Fruit fly (Drosophila melanogaster): Measurements from ENCODE around the gene Ac76E.

Ac76E gene

dm6 chr3L:19914833-19915232 is 24.3 kb upstream of the Ac76E start, which contains the start of gene Rpn1:
Rpn1 (plus strand) TSS chr3L:19915051.
- TF ChIP-seq pan (optimal IDR thresholded peaks at IDR 0.05) (no peak), psq (optimal IDR thresholded peaks at IDR 0.05) (no peak), CG8478 (optimal IDR thresholded peaks at IDR 0.05) (no peak), usp (GFP tag; optimal IDR thresholded peaks at IDR 0.05) (no peak), EcR (GFP tag; optimal IDR thresholded peaks at IDR 0.05) (no peak), Dll (optimal IDR thresholded peaks at IDR 0.05) (no peak)

dm6 chr3L:19919981-19920380 is 19.1 kb upstream of the Ac76E start:
- TF ChIP-seq Dll (optimal IDR thresholded peaks at IDR 0.05) (no peak), psq (optimal IDR thresholded peaks at IDR 0.05) (no peak), CG8478 (optimal IDR thresholded peaks at IDR 0.05) (no peak), usp (GFP tag; optimal IDR thresholded peaks at IDR 0.05) (no peak), pan (optimal IDR thresholded peaks at IDR 0.05) (no peak), EcR (GFP tag; optimal IDR thresholded peaks at IDR 0.05) (no peak)

dm6 chr3L:19922833-19923745 is 16.0 kb upstream of the Ac76E start, which contains the start of gene Pfdn6:
Pfdn6 (plus strand) TSS chr3L:19923671.
- no peak for TF ChIP-seq pan (optimal IDR thresholded peaks at IDR 0.05)
- TF ChIP-seq Dll (optimal IDR thresholded peaks at IDR 0.05) = no peak
- TF ChIP-seq usp (GFP tag; optimal IDR thresholded peaks at IDR 0.05) = no peak
- no peak for TF ChIP-seq psq (optimal IDR thresholded peaks at IDR 0.05)
- TF ChIP-seq EcR (GFP tag; optimal IDR thresholded peaks at IDR 0.05) = no peak
- no peak for TF ChIP-seq CG8478 (optimal IDR thresholded peaks at IDR 0.05)

dm6 chr3L:19924771-19925304 is 14.2 kb upstream of the Ac76E start, which contains the start of gene Grasp65:
Grasp65 (plus strand) TSS chr3L:19924943.
- TF ChIP-seq EcR (GFP tag; optimal IDR thresholded peaks at IDR 0.05) (no peak), usp (GFP tag; optimal IDR thresholded peaks at IDR 0.05) (no peak), pan (optimal IDR thresholded peaks at IDR 0.05) (no peak), CG8478 (optimal IDR thresholded peaks at IDR 0.05) (no peak)

dm6 chr3L:19928435-19929011 is 10.6 kb upstream of the Ac76E start, which contains the start of the genes CG8004 and RhoGDI:
CG8004 (minus strand) TSS chr3L:19928508.
RhoGDI (plus strand) TSS chr3L:19928743.
- no peak for TF ChIP-seq usp (GFP tag; optimal IDR thresholded peaks at IDR 0.05)
- no peak for TF ChIP-seq CG8478 (optimal IDR thresholded peaks at IDR 0.05)
- TF ChIP-seq pan (optimal IDR thresholded peaks at IDR 0.05) = no peak
- no peak for TF ChIP-seq Dll (optimal IDR thresholded peaks at IDR 0.05)
- TF ChIP-seq EcR (GFP tag; optimal IDR thresholded peaks at IDR 0.05) = no peak
- TF ChIP-seq psq (optimal IDR thresholded peaks at IDR 0.05) = no peak

dm6 chr3L:19929051-19929718 is 9.9 kb upstream of the Ac76E start:
- no peak for TF ChIP-seq pan (optimal IDR thresholded peaks at IDR 0.05)
- TF ChIP-seq Dll (optimal IDR thresholded peaks at IDR 0.05) = no peak
- TF ChIP-seq psq (optimal IDR thresholded peaks at IDR 0.05) = no peak
- no peak for TF ChIP-seq EcR (GFP tag; optimal IDR thresholded peaks at IDR 0.05)
- TF ChIP-seq usp (GFP tag; optimal IDR thresholded peaks at IDR 0.05) = no peak
- no peak for TF ChIP-seq CG8478 (optimal IDR thresholded peaks at IDR 0.05)

- TF ChIP-seq usp (GFP tag; optimal IDR thresholded peaks at IDR 0.05) (no peak), pan (optimal IDR thresholded peaks at IDR 0.05) (peak; percentile 31)
Measured at dm6 chr3L:19929719-19930334, 9.3 kb upstream of the Ac76E start.

- TF ChIP-seq Dll (optimal IDR thresholded peaks at IDR 0.05) (no peak), CG8478 (optimal IDR thresholded peaks at IDR 0.05) (no peak), psq (optimal IDR thresholded peaks at IDR 0.05) (no peak), pan (optimal IDR thresholded peaks at IDR 0.05) (no peak), EcR (GFP tag; optimal IDR thresholded peaks at IDR 0.05) (no peak), usp (GFP tag; optimal IDR thresholded peaks at IDR 0.05) (no peak)
Measured at dm6 chr3L:19931391-19931790, 7.7 kb upstream of the Ac76E start, which contains the start of gene CG46462. CG46462 (plus strand) TSS chr3L:19931691.

- no peak for TF ChIP-seq CG8478 (optimal IDR thresholded peaks at IDR 0.05)
Measured at dm6 chr3L:19932917-19933316, 6.2 kb upstream of the Ac76E start.

dm6 chr3L:19940349-19940748 is 1.3 kb downstream of the Ac76E start:
- TF ChIP-seq psq (optimal IDR thresholded peaks at IDR 0.05) = no peak
- no peak for TF ChIP-seq CG8478 (optimal IDR thresholded peaks at IDR 0.05)
- no peak for TF ChIP-seq Dll (optimal IDR thresholded peaks at IDR 0.05)
- TF ChIP-seq EcR (GFP tag; optimal IDR thresholded peaks at IDR 0.05) = no peak
- TF ChIP-seq pan (optimal IDR thresholded peaks at IDR 0.05) = no peak
- TF ChIP-seq usp (GFP tag; optimal IDR thresholded peaks at IDR 0.05) = no peak

- TF ChIP-seq usp (GFP tag; optimal IDR thresholded peaks at IDR 0.05) (no peak), Dll (optimal IDR thresholded peaks at IDR 0.05) (no peak), psq (optimal IDR thresholded peaks at IDR 0.05) (no peak), pan (optimal IDR thresholded peaks at IDR 0.05) (no peak), CG8478 (optimal IDR thresholded peaks at IDR 0.05) (no peak), EcR (GFP tag; optimal IDR thresholded peaks at IDR 0.05) (no peak)
Measured at dm6 chr3L:19941162-19941561, 2.1 kb downstream of the Ac76E start.
